Worm (Caenorhabditis elegans): ENCODE measurements around the gene adt-1.

Gene adt-1

DNA sequence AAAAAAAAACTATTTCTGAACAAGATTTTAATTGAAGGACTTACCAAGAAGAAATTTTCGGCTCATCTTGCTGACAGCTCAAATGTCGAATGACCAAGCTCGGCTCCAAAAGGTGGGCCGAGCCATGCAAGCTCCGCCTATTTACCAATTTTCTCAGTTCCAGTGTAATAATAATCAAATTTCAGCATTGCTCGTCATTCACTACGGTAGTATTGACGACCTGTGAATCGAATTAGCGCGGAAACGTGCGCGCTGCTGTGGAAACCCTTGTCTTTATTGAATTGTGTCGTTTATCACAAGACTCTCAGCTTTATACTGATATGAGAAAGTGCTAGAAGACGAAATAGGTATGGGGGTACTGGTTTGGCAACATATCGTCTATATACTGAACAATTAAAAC, 15.1 kb upstream of the adt-1 start, which contains the start of gene nlp-76 (continued):
- no peak for TF ChIP-seq him-1 (tag; optimal IDR thresholded peaks at IDR 0.05)
- TF ChIP-seq tbp1 (GFP tag; optimal IDR thresholded peaks at IDR 0.05) = no peak
- TF ChIP-seq hmg-20 (GFP tag; IDR thresholded peaks at IDR 0.05) = no peak
- no peak for TF ChIP-seq F49E8.2 (tag; optimal IDR thresholded peaks at IDR 0.05; ENCODE audit: insufficient read depth)
- TF ChIP-seq B0261.1 (tag; optimal IDR thresholded peaks at IDR 0.05) = no peak
- TF ChIP-seq fkh-3 (tag; optimal IDR thresholded peaks at IDR 0.05) = no peak

ce11 chrX:12664443-12664842, 14.2 kb upstream of the adt-1 start:
- TF ChIP-seq ceh-40 (GFP tag; IDR thresholded peaks at IDR 0.05) (no peak), ets-4 (GFP tag; optimal IDR thresholded peaks at IDR 0.05) (no peak), nhr-27 (tag; optimal IDR thresholded peaks at IDR 0.05) (no peak), F52B5.7 (tag; optimal IDR thresholded peaks at IDR 0.05) (no peak), unc-62 (GFP tag; optimal IDR thresholded peaks at IDR 0.05) (no peak), B0336.3 (GFP tag; IDR thresholded peaks at IDR 0.05) (no peak), attf-6 (GFP tag; IDR thresholded peaks at IDR 0.05) (0 out of 2 replicates have a peak, but pooled peaks have one; percentile 18), C06A6.2 (GFP tag; conservative IDR thresholded peaks at IDR 0.05) (no peak), ama-1 (optimal IDR thresholded peaks at IDR 0.05) (peak; percentile 48), ama-1 (GFP tag; optimal IDR thresholded peaks at IDR 0.05) (no peak)

DNA sequence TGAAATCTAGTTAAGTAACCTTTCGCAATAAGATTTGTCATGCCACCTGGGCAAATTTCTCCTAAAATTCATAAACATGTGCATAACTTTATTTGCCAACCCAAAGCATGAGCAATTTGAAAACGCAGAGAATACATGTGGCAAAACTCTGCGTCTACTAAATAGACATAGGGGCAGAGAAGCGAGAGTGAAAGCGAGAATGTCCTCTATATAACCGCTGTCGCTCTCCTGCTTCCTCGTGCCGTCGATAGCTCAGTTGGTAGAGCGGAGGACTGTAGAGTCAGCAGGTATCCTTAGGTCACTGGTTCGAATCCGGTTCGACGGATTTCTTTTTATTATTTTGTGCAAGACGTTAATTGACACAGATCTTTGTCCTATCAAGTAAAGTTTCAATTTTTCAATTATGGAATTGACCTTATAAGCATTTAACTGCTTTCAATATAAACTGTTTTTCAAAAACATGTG, 13.6 kb upstream of the adt-1 start:
- TF ChIP-seq athp-1 (tag; optimal IDR thresholded peaks at IDR 0.05) (peak; percentile 83), nhr-80 (tag; optimal IDR thresholded peaks at IDR 0.05) (peak; percentile 22), ceh-100 (GFP tag; IDR thresholded peaks at IDR 0.05) (peak; percentile 62), dox-1 (GFP tag; IDR thresholded peaks at IDR 0.05) (peak; percentile 94), Y67H2A.10 (GFP tag; conservative IDR thresholded peaks at IDR 0.05) (peak; percentile 47; the same call in 1 of the 2 replicates), snpc-4 (GFP tag; optimal IDR thresholded peaks at IDR 0.05) (peak; percentile 79), snpc-4 (tag; optimal IDR thresholded peaks at IDR 0.05) (peak in 3 of 4 experiments; percentile 45 to 76 (median 62)), F23B12.7 (tag; optimal IDR thresholded peaks at IDR 0.05; ENCODE audit: insufficient read depth) (peak; percentile 73), C17E4.6 (GFP tag; IDR thresholded peaks at IDR 0.05) (no peak; the same call in 1 of the 2 replicates), snpc-1.1 (tag; optimal IDR thresholded peaks at IDR 0.05; ENCODE audit: insufficient read depth) (peak; percentile 1), B0019.2 (GFP tag; conservative IDR thresholded peaks at IDR 0.05) (no peak), Y95B8A.8 (GFP tag; IDR thresholded peaks at IDR 0.05) (peak; percentile 68; the same call in 1 of the 2 replicates), nhr-179 (tag; optimal IDR thresholded peaks at IDR 0.05) (peak; percentile 81), fkh-3 (tag; optimal IDR thresholded peaks at IDR 0.05) (peak; percentile 90), lsy-27 (tag; optimal IDR thresholded peaks at IDR 0.05; ENCODE audit: borderline replicate concordance, insufficient read depth) (no peak), ceh-91 (GFP tag; IDR thresholded peaks at IDR 0.05) (no peak; the same call in 1 of the 2 replicates), lin-35 (GFP tag; optimal IDR thresholded peaks at IDR 0.05) (peak in 1 of 3 experiments; percentile 82), sdz-38 (tag; optimal IDR thresholded peaks at IDR 0.05) (no peak), tlf-1 (GFP tag; optimal IDR thresholded peaks at IDR 0.05) (peak; percentile 52), ceh-27 (GFP tag; optimal IDR thresholded peaks at IDR 0.05) (peak; percentile 86), T26A5.8 (tag; optimal IDR thresholded peaks at IDR 0.05) (peak; percentile 88), ceh-79 (tag; optimal IDR thresholded peaks at IDR 0.05) (no peak), dpff-1 (tag; optimal IDR thresholded peaks at IDR 0.05) (peak; percentile 48), rec-8 (tag; optimal IDR thresholded peaks at IDR 0.05) (peak; percentile 84 to 89), madf-3 (GFP tag; IDR thresholded peaks at IDR 0.05) (peak; percentile 81; the same call in 1 of the 2 replicates), madf-10 (tag; optimal IDR thresholded peaks at IDR 0.05) (peak; percentile 77), attf-5 (GFP tag; optimal IDR thresholded peaks at IDR 0.05) (peak; percentile 84), T07F8.4 (tag; optimal IDR thresholded peaks at IDR 0.05) (peak; percentile 70), ets-4 (GFP tag; optimal IDR thresholded peaks at IDR 0.05) (peak; percentile 80), ama-1 (optimal IDR thresholded peaks at IDR 0.05) (peak; percentile 90), ama-1 (GFP tag; optimal IDR thresholded peaks at IDR 0.05) (peak; percentile 50 to 54), attf-3 (GFP tag; conservative IDR thresholded peaks at IDR 0.05) (no peak), F39B2.1 (GFP tag; IDR thresholded peaks at IDR 0.05) (no peak)
